Fruit fly (Drosophila melanogaster): ENCODE results near the gene BBS5.
A peak's percentile ranks its signal among the peaks of the same experiment; 100 is the strongest.

The BBS5 gene

dm6 chr3R:4846787-4847186, 30.7 kb downstream of the BBS5 start (continued):
- TF ChIP-seq CG7372 (GFP tag; IDR thresholded peaks at IDR 0.05), result no peak
- TF ChIP-seq pnt (GFP tag; optimal IDR thresholded peaks at IDR 0.05), result peak; percentile 11
- no peak for TF ChIP-seq CG9817 (tag; optimal IDR thresholded peaks at IDR 0.05)
- TF ChIP-seq CG30431 (GFP tag; optimal IDR thresholded peaks at IDR 0.05), result no peak
- TF ChIP-seq CG11247 (GFP tag; IDR thresholded peaks at IDR 0.05), result no peak
- no peak for TF ChIP-seq zen2 (GFP tag; IDR thresholded peaks at IDR 0.05; ENCODE audit: partially characterized antibody)
- TF ChIP-seq CG6791 (GFP tag; IDR thresholded peaks at IDR 0.05; ENCODE audit: partially characterized antibody), result no peak
- TF ChIP-seq Mes4 (GFP tag; optimal IDR thresholded peaks at IDR 0.05), result no peak
- peak in 1 of 2 experiments; percentile 39 for TF ChIP-seq dpn (GFP tag; optimal IDR thresholded peaks at IDR 0.05)
- peak; percentile 14; the same call in 1 of the 2 replicates for TF ChIP-seq wor (GFP tag; IDR thresholded peaks at IDR 0.05)
- peak; percentile 1 for TF ChIP-seq nerfin-1 (tag; optimal IDR thresholded peaks at IDR 0.05)
- TF ChIP-seq crp (GFP tag; optimal IDR thresholded peaks at IDR 0.05), result no peak
- no peak for TF ChIP-seq fd3F (GFP tag; optimal IDR thresholded peaks at IDR 0.05)
- no peak for TF ChIP-seq Neu2 (GFP tag; optimal IDR thresholded peaks at IDR 0.05; ENCODE audit: borderline replicate concordance)
- TF ChIP-seq danr (GFP tag; IDR thresholded peaks at IDR 0.05), result no peak
- peak; percentile 82 for TF ChIP-seq Abd-B (GFP tag; optimal IDR thresholded peaks at IDR 0.05)
- TF ChIP-seq Jarid2 (GFP tag; optimal IDR thresholded peaks at IDR 0.05), result no peak
- no peak for TF ChIP-seq run (tag; optimal IDR thresholded peaks at IDR 0.05)
- TF ChIP-seq Sin3A (optimal IDR thresholded peaks at IDR 0.05), result no peak
- TF ChIP-seq CG12236 (GFP tag; optimal IDR thresholded peaks at IDR 0.05), result no peak
- TF ChIP-seq CG12155 (GFP tag; optimal IDR thresholded peaks at IDR 0.05), result no peak
- no peak for TF ChIP-seq CG1024 (GFP tag; IDR thresholded peaks at IDR 0.05)
- no peak for TF ChIP-seq sens-2 (GFP tag; IDR thresholded peaks at IDR 0.05)
- TF ChIP-seq lilli (GFP tag; optimal IDR thresholded peaks at IDR 0.05), result peak; percentile 23
- no peak for TF ChIP-seq rib (GFP tag; IDR thresholded peaks at IDR 0.05)
- TF ChIP-seq CG1233 (GFP tag; optimal IDR thresholded peaks at IDR 0.05), result no peak
- no peak for TF ChIP-seq sug (tag; optimal IDR thresholded peaks at IDR 0.05)
- no peak for TF ChIP-seq repo (GFP tag; optimal IDR thresholded peaks at IDR 0.05)
- TF ChIP-seq MBD-R2 (GFP tag; IDR thresholded peaks at IDR 0.05), result no peak
- TF ChIP-seq CG32772 (GFP tag; IDR thresholded peaks at IDR 0.05), result peak; percentile 35; the same call in 1 of the 2 replicates
- peak; percentile 9 for TF ChIP-seq CG13775 (GFP tag; optimal IDR thresholded peaks at IDR 0.05)
- no peak for TF ChIP-seq zen (tag; optimal IDR thresholded peaks at IDR 0.05)
- no peak for TF ChIP-seq cato (GFP tag; optimal IDR thresholded peaks at IDR 0.05; ENCODE audit: borderline replicate concordance)
- no peak for TF ChIP-seq tll (GFP tag; optimal IDR thresholded peaks at IDR 0.05)
- TF ChIP-seq ssp (GFP tag; IDR thresholded peaks at IDR 0.05), result no peak
- TF ChIP-seq CG1792 (GFP tag; optimal IDR thresholded peaks at IDR 0.05), result no peak
- TF ChIP-seq chinmo (GFP tag; IDR thresholded peaks at IDR 0.05; ENCODE audit: partially characterized antibody), result no peak
- TF ChIP-seq CHES-1-like (GFP tag; optimal IDR thresholded peaks at IDR 0.05), result no peak
- no peak for TF ChIP-seq CG10321 (GFP tag; IDR thresholded peaks at IDR 0.05)
- no peak for TF ChIP-seq CG9932 (GFP tag; IDR thresholded peaks at IDR 0.05)
- TF ChIP-seq CG34224 (GFP tag; IDR thresholded peaks at IDR 0.05; ENCODE audit: partially characterized antibody), result no peak
- TF ChIP-seq Ptx1 (GFP tag; IDR thresholded peaks at IDR 0.05), result peak; percentile 48
- TF ChIP-seq ci (GFP tag; IDR thresholded peaks at IDR 0.05), result 0 out of 3 replicates have a peak, but pooled peaks have one; percentile 20
- no peak for TF ChIP-seq CG9215 (GFP tag; IDR thresholded peaks at IDR 0.05)
- TF ChIP-seq Lpt (GFP tag; optimal IDR thresholded peaks at IDR 0.05), result no peak
- TF ChIP-seq klu (GFP tag; IDR thresholded peaks at IDR 0.05), result no peak
- no peak for TF ChIP-seq maf-S (GFP tag; optimal IDR thresholded peaks at IDR 0.05)
- no peak for TF ChIP-seq CG5180 (GFP tag; optimal IDR thresholded peaks at IDR 0.05)
- no peak for TF ChIP-seq CG5245 (GFP tag; optimal IDR thresholded peaks at IDR 0.05)
- TF ChIP-seq az2 (GFP tag; optimal IDR thresholded peaks at IDR 0.05), result peak; percentile 50
- TF ChIP-seq wdn (GFP tag; IDR thresholded peaks at IDR 0.05), result no peak
- TF ChIP-seq CG17829 (tag; optimal IDR thresholded peaks at IDR 0.05), result peak; percentile 55
